Fruit fly (Drosophila melanogaster) whole organism, wandering third instar larva: ENCODE measurements around the gene hb.

ENCODE experiments used
- Abd-B ChIP-seq: fragments of >200 bp; optimal IDR thresholded peaks from 2 replicates; lab custom pipeline; 2017; ENCODE audit warnings: missing biosample characterization, missing genetic modification characterization
- CG32264 ChIP-seq: fragments of 200-800 bp; sonication (Bioruptor generic); optimal IDR thresholded peaks from 2 replicates; lab custom pipeline; 2016; ENCODE audit warnings: missing biosample characterization, missing genetic modification characterization
- CG9705 ChIP-seq: fragments of 200-800 bp; sonication (Bioruptor generic); optimal IDR thresholded peaks from 2 replicates; lab custom pipeline; 2018; ENCODE audit warnings: missing biosample characterization, mild to moderate bottlenecking, missing genetic modification characterization
- CrebA ChIP-seq: fragments of 200-800 bp; sonication (Bioruptor generic); optimal IDR thresholded peaks from 2 replicates; lab custom pipeline; 2016; ENCODE audit warnings: missing biosample characterization, mild to moderate bottlenecking, missing genetic modification characterization, borderline replicate concordance
- Dfd ChIP-seq: fragments of >200 bp; optimal IDR thresholded peaks from 2 replicates; lab custom pipeline; 2017; ENCODE audit warnings: missing biosample characterization, missing genetic modification characterization
- Dif ChIP-seq: fragments of 200-275, 200-300 bp; sonication (Bioruptor generic); optimal IDR thresholded peaks from 2 replicates; lab custom pipeline; 2018; ENCODE audit warnings: missing biosample characterization, missing genetic modification characterization; ENCODE audit not compliant: partially characterized antibody
- GATAd ChIP-seq: sonication (Bioruptor generic); optimal IDR thresholded peaks from 2 replicates; lab custom pipeline; 2016; ENCODE audit warnings: missing biosample characterization, missing genetic modification characterization
- HLH106 ChIP-seq: fragments of 200-800 bp; optimal IDR thresholded peaks from 3 replicates; lab custom pipeline; 2019; ENCODE audit warnings: missing biosample characterization, mild to moderate bottlenecking, missing genetic modification characterization, moderate library complexity
- Hnf4 ChIP-seq: fragments of 200-800 bp; sonication (Bioruptor generic); optimal IDR thresholded peaks from 2 replicates; lab custom pipeline; 2016; ENCODE audit warnings: missing biosample characterization, mild to moderate bottlenecking, missing genetic modification characterization
- Hr78 ChIP-seq: fragments of >200 bp; optimal IDR thresholded peaks from 2 replicates; lab custom pipeline; 2017; ENCODE audit warnings: missing biosample characterization, missing genetic modification characterization
- Hr83 ChIP-seq: fragments of 200-300 bp; sonication (Bioruptor generic); optimal IDR thresholded peaks from 2 replicates; lab custom pipeline; 2016; ENCODE audit warnings: missing biosample characterization, mild to moderate bottlenecking, missing genetic modification characterization, moderate library complexity; ENCODE audit not compliant: poor library complexity, severe bottlenecking
- Jra ChIP-seq: sonication (Bioruptor generic); optimal IDR thresholded peaks from 2 replicates; lab custom pipeline; 2016; ENCODE audit warnings: missing biosample characterization, missing genetic modification characterization
- Mio ChIP-seq: sonication (Bioruptor generic); optimal IDR thresholded peaks from 2 replicates; lab custom pipeline; 2016; ENCODE audit warnings: missing biosample characterization, missing genetic modification characterization
- Myc ChIP-seq: fragments of >200 bp; optimal IDR thresholded peaks from 2 replicates; lab custom pipeline; 2017
- N ChIP-seq: fragments of >200 bp; optimal IDR thresholded peaks from 2 replicates; lab custom pipeline; 2018; ENCODE audit warnings: missing biosample characterization, missing external identifiers, missing genetic modification characterization
- OdsH ChIP-seq: fragments of 200-800 bp; sonication (Bioruptor generic); optimal IDR thresholded peaks from 2 replicates; lab custom pipeline; 2016; ENCODE audit warnings: missing biosample characterization, mild to moderate bottlenecking, missing genetic modification characterization
- Rel ChIP-seq, 2 experiments: fragments of 200-800 bp; sonication (Bioruptor generic) in 1 of 2; optimal IDR thresholded peaks; 2 replicates in 1 of 2; 3 replicates in 1 of 2; lab custom pipeline; 2016 to 2019; ENCODE audit warnings: mild to moderate bottlenecking in 2 of 2, missing biosample characterization in 2 of 2, missing genetic modification characterization in 2 of 2, moderate library complexity in 1 of 2
- Sp1 ChIP-seq: fragments of 200-800 bp; sonication (Bioruptor generic); optimal IDR thresholded peaks from 3 replicates; lab custom pipeline; 2019; ENCODE audit warnings: missing biosample characterization, mild to moderate bottlenecking, missing genetic modification characterization, moderate library complexity
- Vsx2 ChIP-seq: fragments of 200-300, 225-300 bp; sonication (Bioruptor generic); optimal IDR thresholded peaks from 2 replicates; lab custom pipeline; 2018; ENCODE audit warnings: missing biosample characterization, missing genetic modification characterization; ENCODE audit not compliant: partially characterized antibody
- br ChIP-seq: fragments of 200-800 bp; sonication (Bioruptor generic); optimal IDR thresholded peaks from 2 replicates; lab custom pipeline; 2016; ENCODE audit warnings: missing biosample characterization, missing genetic modification characterization
- brk ChIP-seq: fragments of 200-800 bp; sonication (Bioruptor generic); optimal IDR thresholded peaks from 2 replicates; lab custom pipeline; 2016; ENCODE audit warnings: missing biosample characterization, mild to moderate bottlenecking, missing genetic modification characterization
- dl ChIP-seq, 2 experiments: fragments of 175-275, 200-275 bp in 1 of 2; fragments of 200-275 bp in 1 of 2; sonication (Bioruptor generic); optimal IDR thresholded peaks; lab custom pipeline; 2018; ENCODE audit warnings: mild to moderate bottlenecking in 2 of 2, missing biosample characterization in 2 of 2, missing genetic modification characterization in 2 of 2, moderate library complexity in 2 of 2; ENCODE audit not compliant: partially characterized antibody in 2 of 2, insufficient read depth in 1 of 2
- dmrt93B ChIP-seq: fragments of 200-800 bp; sonication (Bioruptor generic); optimal IDR thresholded peaks from 2 replicates; lab custom pipeline; 2018; ENCODE audit warnings: missing biosample characterization, mild to moderate bottlenecking, missing genetic modification characterization
- dsf ChIP-seq: sonication (Bioruptor generic); optimal IDR thresholded peaks from 2 replicates; lab custom pipeline; 2016; ENCODE audit warnings: missing biosample characterization, missing genetic modification characterization, borderline replicate concordance
- ey ChIP-seq: fragments of 200-800 bp; sonication (Bioruptor generic); optimal IDR thresholded peaks from 2 replicates; lab custom pipeline; 2016; ENCODE audit warnings: missing biosample characterization, missing genetic modification characterization
- foxo ChIP-seq, 2 experiments: fragments of 200-800 bp; sonication (Bioruptor generic); optimal IDR thresholded peaks; 2 replicates in 1 of 2; 3 replicates in 1 of 2; lab custom pipeline; 2016 to 2017; ENCODE audit warnings: missing biosample characterization in 2 of 2, missing genetic modification characterization in 2 of 2
- fru ChIP-seq: fragments of 200-800 bp; sonication (Bioruptor generic); optimal IDR thresholded peaks from 3 replicates; lab custom pipeline; 2016; ENCODE audit warnings: missing biosample characterization, mild to moderate bottlenecking, missing genetic modification characterization
- h ChIP-seq: fragments of 200-800 bp; sonication (Bioruptor generic); optimal IDR thresholded peaks from 3 replicates; lab custom pipeline; 2016; ENCODE audit warnings: missing biosample characterization, mild to moderate bottlenecking, missing genetic modification characterization
- jim ChIP-seq: fragments of 175-275, 200-325 bp; sonication (Bioruptor generic); optimal IDR thresholded peaks from 2 replicates; lab custom pipeline; 2016; ENCODE audit warnings: missing biosample characterization, mild to moderate bottlenecking, missing genetic modification characterization
- lola ChIP-seq: fragments of >200 bp; optimal IDR thresholded peaks from 2 replicates; lab custom pipeline; 2017; ENCODE audit warnings: missing biosample characterization, missing genetic modification characterization
- pan ChIP-seq: fragments of >200 bp; optimal IDR thresholded peaks from 2 replicates; lab custom pipeline; 2017
- psq ChIP-seq: fragments of 200-800 bp; sonication (Bioruptor generic); optimal IDR thresholded peaks from 3 replicates; lab custom pipeline; 2017; ENCODE audit warnings: missing biosample characterization, mild to moderate bottlenecking, missing genetic modification characterization, moderate library complexity
- rgr ChIP-seq: fragments of 200-800 bp; sonication (Bioruptor generic); optimal IDR thresholded peaks from 3 replicates; lab custom pipeline; 2016; ENCODE audit warnings: missing biosample characterization, mild to moderate bottlenecking, missing genetic modification characterization
- sage ChIP-seq: fragments of 200-800 bp; sonication (Bioruptor generic); optimal IDR thresholded peaks from 2 replicates; lab custom pipeline; 2016; ENCODE audit warnings: missing biosample characterization, mild to moderate bottlenecking, missing genetic modification characterization
- sv ChIP-seq: fragments of 200-800 bp; sonication (Bioruptor generic); optimal IDR thresholded peaks from 3 replicates; lab custom pipeline; 2016; ENCODE audit warnings: missing biosample characterization, missing genetic modification characterization
- tai ChIP-seq: sonication (Bioruptor generic); optimal IDR thresholded peaks from 2 replicates; lab custom pipeline; 2016; ENCODE audit warnings: missing biosample characterization, missing genetic modification characterization
- usp ChIP-seq: fragments of >200 bp; optimal IDR thresholded peaks from 2 replicates; lab custom pipeline; 2017; ENCODE audit warnings: missing biosample characterization, missing genetic modification characterization
- woc ChIP-seq: sonication (Bioruptor generic); optimal IDR thresholded peaks from 2 replicates; lab custom pipeline; 2016; ENCODE audit warnings: missing biosample characterization, mild to moderate bottlenecking, missing genetic modification characterization

The hb gene

DNA sequence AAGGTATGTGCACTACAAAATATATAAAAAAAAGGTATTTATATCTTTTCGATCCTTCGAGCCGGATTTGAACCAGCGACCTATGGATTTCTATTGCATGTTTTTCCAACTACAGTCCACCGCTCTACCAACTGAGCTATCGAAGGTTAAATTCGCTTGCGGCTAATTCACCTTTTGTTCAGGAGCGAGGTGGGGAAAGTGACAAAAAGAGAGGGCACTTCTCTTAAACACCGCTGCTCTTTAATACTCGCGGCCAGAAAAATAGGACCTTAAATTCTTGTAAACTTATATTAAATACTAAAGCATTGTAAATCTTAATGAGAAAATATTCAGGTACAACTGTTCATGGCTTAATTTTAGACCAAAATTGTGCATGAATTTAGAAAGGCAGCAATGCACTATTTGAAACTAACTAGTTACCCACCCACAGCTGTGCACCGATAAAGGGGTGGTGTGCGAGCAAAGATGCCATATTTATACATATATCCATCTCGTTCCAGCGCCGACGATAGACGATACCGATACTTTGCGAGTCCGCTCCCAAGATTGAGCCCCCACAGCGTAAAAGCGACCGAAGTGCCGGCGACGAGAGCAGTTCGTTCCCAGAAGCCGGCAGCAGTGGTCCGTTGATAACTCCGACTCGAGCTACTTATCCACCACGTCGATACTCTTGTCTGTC lies 28.5 kb downstream of the hb start:
- TF ChIP-seq HLH106 (tag; lab: Kevin White, UChicago) (peak; percentile 96), sage (GFP tag; lab: Kevin White, UChicago) (peak; percentile 95), lola (no peak), brk (GFP tag; lab: Kevin White, UChicago) (peak; percentile 96), dmrt93B (GFP tag; lab: Kevin White, UChicago) (peak; percentile 89), CG32264 (peak; percentile 93), CrebA (GFP tag; lab: Kevin White, UChicago) (peak; percentile 96), rgr (peak; percentile 98), h (GFP tag; lab: Kevin White, UChicago) (peak; percentile 99), N (no peak), Sp1 (GFP tag; lab: Kevin White, UChicago) (peak; percentile 97), dl (GFP tag; optimal IDR thresholded peaks at IDR 0.05; lab: Kevin White, UChicago; ENCODE audit: insufficient read depth in 1 of 2, partially characterized antibody in 2 of 2) (peak in 1 of 2 experiments; percentile 16), Abd-B (GFP tag; lab: Kevin White, UChicago) (no peak), tai (no peak), GATAd (no peak), Hr83 (GFP tag; lab: Kevin White, UChicago) (peak; percentile 10), br (GFP tag; lab: Kevin White, UChicago) (peak; percentile 98), sv (GFP tag; lab: Kevin White, UChicago) (peak; percentile 96), usp (GFP tag; lab: Kevin White, UChicago) (no peak), fru (GFP tag; lab: Kevin White, UChicago) (peak; percentile 98), Hr78 (GFP tag; lab: Kevin White, UChicago) (no peak), ey (peak; percentile 98), psq (GFP tag; lab: Kevin White, UChicago) (peak; percentile 94), OdsH (GFP tag; lab: Kevin White, UChicago) (peak; percentile 99), Dfd (no peak), Myc (lab: Kevin White, UChicago) (peak; percentile 17), pan (no peak), Rel (GFP tag; optimal IDR thresholded peaks at IDR 0.05; lab: Kevin White, UChicago) (peak; percentile 88), Rel (tag; optimal IDR thresholded peaks at IDR 0.05; lab: Kevin White, UChicago) (peak; percentile 86), Dif (GFP tag; lab: Kevin White, UChicago) (peak; percentile 80), dsf (GFP tag; lab: Kevin White, UChicago) (peak; percentile 85), jim (no peak), Mio (GFP tag; lab: Kevin White, UChicago) (peak; percentile 90), CG9705 (GFP tag; lab: Kevin White, UChicago) (peak; percentile 92), foxo (GFP tag; optimal IDR thresholded peaks at IDR 0.05; lab: Kevin White, UChicago) (peak; percentile 92 to 99), woc (GFP tag; lab: Kevin White, UChicago) (peak; percentile 98), Jra (peak; percentile 95), Vsx2 (no peak), Hnf4 (peak; percentile 97)

DNA sequence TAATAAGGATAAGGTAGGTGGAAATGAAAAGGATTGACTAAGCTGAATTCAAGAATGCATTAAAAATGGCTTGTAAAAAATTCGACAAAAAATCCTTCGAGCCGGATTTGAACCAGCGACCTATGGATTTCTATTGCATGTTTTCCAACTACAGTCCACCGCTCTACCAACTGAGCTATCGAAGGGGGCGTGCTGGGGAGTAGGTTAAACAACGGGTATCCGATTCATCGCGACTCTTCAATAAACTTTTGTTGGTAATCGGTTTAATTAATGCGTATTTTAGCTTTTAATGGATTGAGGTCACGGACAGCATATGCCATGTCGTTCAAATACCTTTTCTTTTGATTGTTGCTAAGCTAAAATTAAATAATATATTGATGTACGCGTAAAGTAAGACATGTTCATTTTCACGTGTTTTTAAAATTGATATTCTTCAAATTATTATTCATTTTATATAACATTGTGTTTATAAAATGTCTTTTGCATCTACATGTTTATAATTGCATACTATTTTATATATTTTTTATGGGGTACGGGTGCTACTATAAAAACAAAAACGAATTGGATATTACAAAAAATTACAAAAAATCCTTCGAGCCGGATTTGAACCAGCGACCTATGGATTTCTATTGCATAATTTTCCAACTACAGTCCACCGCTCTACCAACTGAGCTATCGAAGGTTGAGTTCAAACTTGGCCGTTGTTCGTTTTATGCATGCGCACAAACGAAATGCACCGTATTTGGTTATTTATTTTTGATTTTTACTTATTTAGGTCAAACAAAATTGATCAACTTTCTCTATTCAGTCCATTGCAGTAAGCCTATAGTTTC lies 29.4 kb downstream of the hb start:
- TF ChIP-seq br (GFP tag; lab: Kevin White, UChicago) (no peak), sage (GFP tag; lab: Kevin White, UChicago) (no peak), dl (GFP tag; optimal IDR thresholded peaks at IDR 0.05; lab: Kevin White, UChicago; ENCODE audit: insufficient read depth in 1 of 2, partially characterized antibody in 2 of 2) (peak in 1 of 2 experiments; percentile 4), Hnf4 (no peak), Hr78 (GFP tag; lab: Kevin White, UChicago) (no peak), Vsx2 (no peak)
